Worm (Caenorhabditis elegans): ENCODE measurements around the gene npr-42.

- TF ChIP-seq sox-4 (tag; optimal IDR thresholded peaks at IDR 0.05) = no peak
- no peak for TF ChIP-seq nhr-237 (tag; optimal IDR thresholded peaks at IDR 0.05)
- no peak for TF ChIP-seq dsc-1 (tag; optimal IDR thresholded peaks at IDR 0.05)
- no peak for TF ChIP-seq ces-1 (GFP tag; optimal IDR thresholded peaks at IDR 0.05)
- TF ChIP-seq nhr-12 (tag; optimal IDR thresholded peaks at IDR 0.05) = no peak
- no peak for TF ChIP-seq lir-3 (tag; optimal IDR thresholded peaks at IDR 0.05; ENCODE audit: poor library complexity)
- TF ChIP-seq zag-1 (tag; optimal IDR thresholded peaks at IDR 0.05) = no peak
- TF ChIP-seq fos-1 (tag; optimal IDR thresholded peaks at IDR 0.05) = no peak
- TF ChIP-seq ceh-82 (tag; optimal IDR thresholded peaks at IDR 0.05) = no peak
- no peak for TF ChIP-seq C16A3.4 (tag; optimal IDR thresholded peaks at IDR 0.05)
- TF ChIP-seq hlh-4 (tag; optimal IDR thresholded peaks at IDR 0.05) = no peak
- no peak for TF ChIP-seq snpc-4 (tag; optimal IDR thresholded peaks at IDR 0.05)
Measured at ce11 chrII:4267711-4268110, 8.3 kb upstream of the npr-42 start.
